Worm (Caenorhabditis elegans): ENCODE measurements around the gene asp-6.
"Not testable (repeated sequence)": the region's sequence is repeated elsewhere in the genome, so short reads cannot be mapped to it uniquely, and the experiment has no call there.

Gene asp-6

DNA sequence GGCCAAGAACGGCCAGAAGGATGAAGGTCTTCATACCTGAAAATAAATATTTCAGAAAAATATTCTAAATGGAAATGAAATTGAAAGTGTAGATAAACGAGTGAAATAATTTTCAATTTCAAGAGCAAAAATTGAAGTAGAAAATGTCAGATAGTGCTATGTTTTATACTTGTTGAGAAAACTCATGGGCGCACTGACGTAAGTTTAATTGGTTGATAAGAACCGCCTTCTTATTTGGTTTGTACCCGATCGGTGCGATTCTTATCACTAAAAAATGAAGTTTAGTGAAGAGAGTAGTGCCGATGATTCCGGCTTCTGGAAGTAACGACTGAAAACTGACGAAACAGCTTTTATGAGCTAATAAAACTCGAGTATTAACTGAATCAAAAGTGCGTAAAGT is at the start of gene asp-6, which contains the start of gene asp-12:
asp-6 (minus strand) TSS at position 36 of the 400 bp plus-strand sequence.
asp-12 (plus strand) TSS at position 309 of the 400 bp plus-strand sequence.
- TF ChIP-seq pqm-1 (tag; optimal IDR thresholded peaks at IDR 0.05) (peak; percentile 2), hlh-8 (tag; optimal IDR thresholded peaks at IDR 0.05) (no peak), ceh-9 (tag; optimal IDR thresholded peaks at IDR 0.05) (no peak), elt-2 (tag; optimal IDR thresholded peaks at IDR 0.05) (peak; percentile 46), ceh-45 (GFP tag; IDR thresholded peaks at IDR 0.05) (no peak), ama-1 (optimal IDR thresholded peaks at IDR 0.05) (no peak)

ce11 chrV:8318135-8318534 is 49.4 kb upstream of the asp-6 start, which contains the start of gene clec-219:
Gene clec-219 (plus strand): TSS chrV:8318435.
- TF ChIP-seq ceh-34 (tag; optimal IDR thresholded peaks at IDR 0.05) (no peak), nhr-11 (tag; optimal IDR thresholded peaks at IDR 0.05) (no peak), unc-86 (tag; optimal IDR thresholded peaks at IDR 0.05) (no peak), elt-2 (tag; optimal IDR thresholded peaks at IDR 0.05) (no peak)

ce11 chrV:8314782-8315181 is 46.0 kb upstream of the asp-6 start:
- TF ChIP-seq unc-3 (GFP tag; conservative IDR thresholded peaks at IDR 0.05): 0 out of 2 replicates have a peak, but pooled peaks have one; percentile 25
- TF ChIP-seq unc-3 (tag; optimal IDR thresholded peaks at IDR 0.05): not testable (repeated sequence)
- TF ChIP-seq ceh-45 (GFP tag; IDR thresholded peaks at IDR 0.05): peak; percentile 58

DNA sequence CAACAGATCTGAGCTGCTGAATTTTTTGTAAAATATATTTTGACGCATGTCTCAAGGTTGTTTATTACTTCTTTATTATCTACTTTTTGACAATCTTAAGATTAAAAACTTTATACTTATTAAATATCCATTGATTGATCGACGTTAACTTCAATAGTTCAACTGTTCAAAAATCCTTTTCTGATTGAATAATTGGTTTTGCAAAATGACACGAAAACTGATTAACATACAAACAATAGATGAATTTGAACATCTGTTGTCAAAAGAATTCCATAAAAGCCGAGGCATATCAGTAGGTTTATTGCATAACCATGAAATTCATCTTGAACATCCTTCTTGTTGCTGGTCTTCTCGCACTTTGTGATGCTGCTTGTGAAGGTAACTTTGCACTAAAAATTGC is 42.5 kb upstream of the asp-6 start, which contains the start of gene W02D7.12:
W02D7.12 (plus strand) TSS at position 301 of the 400 bp plus-strand sequence.
- TF ChIP-seq eyg-1 (tag; optimal IDR thresholded peaks at IDR 0.05): no peak
- TF ChIP-seq ceh-14 (tag; optimal IDR thresholded peaks at IDR 0.05): no peak
- no peak for TF ChIP-seq sdc-2 (tag; optimal IDR thresholded peaks at IDR 0.05)
- TF ChIP-seq T23F11.4 (GFP tag; optimal IDR thresholded peaks at IDR 0.05): no peak
- no peak for TF ChIP-seq sox-4 (tag; optimal IDR thresholded peaks at IDR 0.05)
- TF ChIP-seq fkh-6 (tag; optimal IDR thresholded peaks at IDR 0.05): no peak
- no peak for TF ChIP-seq nhr-11 (tag; optimal IDR thresholded peaks at IDR 0.05)

- TF ChIP-seq lim-6 (tag; optimal IDR thresholded peaks at IDR 0.05): no peak
Observed at ce11 chrV:8307681-8308080, 38.9 kb upstream of the asp-6 start, which contains the start of gene clec-218. Gene clec-218 (plus strand): TSS chrV:8307942.

DNA sequence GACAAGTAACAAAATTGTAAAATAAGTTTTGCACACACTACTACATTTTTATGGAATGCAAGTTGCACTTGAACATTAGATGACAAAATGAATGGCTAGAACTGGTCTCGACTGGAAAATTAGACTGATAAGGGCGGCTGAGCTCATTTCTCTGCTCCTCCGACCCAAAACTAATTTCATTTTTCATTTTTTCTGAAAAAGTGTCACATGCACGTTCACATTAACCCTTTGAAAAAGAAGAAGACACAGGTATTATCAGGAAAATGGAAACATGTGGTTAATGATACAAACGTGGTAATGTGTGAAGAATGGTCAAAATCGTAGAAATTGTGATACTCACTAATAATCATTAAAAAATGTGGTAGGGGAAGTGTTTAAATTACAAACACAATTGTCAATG is 38.3 kb upstream of the asp-6 start:
- TF ChIP-seq gmeb-2 (tag; optimal IDR thresholded peaks at IDR 0.05) (no peak), pat-9 (tag; optimal IDR thresholded peaks at IDR 0.05) (no peak), ceh-19 (GFP tag; optimal IDR thresholded peaks at IDR 0.05) (no peak), pros-1 (tag; optimal IDR thresholded peaks at IDR 0.05) (no peak), ztf-16 (tag; optimal IDR thresholded peaks at IDR 0.05) (no peak), unc-86 (tag; optimal IDR thresholded peaks at IDR 0.05) (no peak), ceh-2 (tag; optimal IDR thresholded peaks at IDR 0.05) (no peak), unc-3 (GFP tag; conservative IDR thresholded peaks at IDR 0.05) (no peak), unc-3 (tag; optimal IDR thresholded peaks at IDR 0.05) (no peak), elt-4 (tag; optimal IDR thresholded peaks at IDR 0.05) (no peak), mec-3 (tag; optimal IDR thresholded peaks at IDR 0.05; ENCODE audit: borderline replicate concordance) (no peak), hlh-15 (tag; optimal IDR thresholded peaks at IDR 0.05) (no peak), sox-2 (GFP tag; IDR thresholded peaks at IDR 0.05) (no peak)

DNA sequence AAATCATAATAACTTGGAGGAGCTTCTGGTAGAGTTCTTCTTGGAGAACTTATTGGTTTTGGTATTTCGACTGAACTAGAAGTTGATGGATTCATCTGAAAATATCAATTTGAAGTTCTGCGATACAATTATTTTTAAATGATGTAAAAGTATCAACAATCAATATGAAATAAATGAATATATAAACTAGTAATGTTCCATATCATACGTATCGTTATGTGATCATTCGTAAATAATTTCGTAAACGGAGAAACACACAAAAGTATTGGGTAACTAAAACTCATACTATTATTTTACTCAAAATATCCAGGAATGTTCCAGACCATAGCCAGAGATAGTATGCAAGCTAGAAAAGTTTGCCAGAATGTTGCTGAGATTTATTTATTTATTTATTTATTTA is 37.6 kb upstream of the asp-6 start, which contains the start of gene W02D7.8:
W02D7.8 (minus strand) TSS at position 101 of the 400 bp plus-strand sequence.
- TF ChIP-seq hlh-6 (tag; optimal IDR thresholded peaks at IDR 0.05) (no peak), elt-4 (tag; optimal IDR thresholded peaks at IDR 0.05) (no peak), ceh-31 (tag; optimal IDR thresholded peaks at IDR 0.05) (no peak), nfya-1 (tag; optimal IDR thresholded peaks at IDR 0.05) (no peak), C08G9.2 (tag; optimal IDR thresholded peaks at IDR 0.05) (no peak), fkh-6 (tag; optimal IDR thresholded peaks at IDR 0.05) (no peak)
